Worm (Caenorhabditis elegans): Measurements from ENCODE around the gene K12H4.6.

Gene K12H4.6

DNA sequence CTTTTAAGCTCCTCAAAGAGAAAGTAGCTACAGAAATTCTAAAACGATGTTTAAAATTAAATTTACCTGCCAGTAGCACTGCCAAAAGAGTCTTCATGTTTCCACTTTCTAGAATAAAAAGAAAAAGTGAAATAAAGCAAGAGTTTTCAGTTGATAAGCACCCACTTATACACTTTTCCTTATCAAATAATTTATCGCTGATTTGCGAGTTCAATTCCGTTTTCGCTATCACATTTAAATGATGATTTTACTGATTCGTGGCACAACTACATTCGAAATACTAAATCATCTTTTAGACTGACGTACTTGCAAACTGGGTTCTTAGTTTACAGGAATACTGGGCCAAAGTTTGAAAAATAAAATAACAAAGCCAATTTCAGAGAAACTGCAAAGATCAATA lies 8.3 kb upstream of the K12H4.6 start, which contains the start of gene K12H4.7:
Gene K12H4.7 (minus strand): TSS at position 138 of the 400 bp plus-strand sequence.
- TF ChIP-seq skn-1 (tag; optimal IDR thresholded peaks at IDR 0.05) (peak; percentile 26), nhr-129 (tag; optimal IDR thresholded peaks at IDR 0.05) (no peak), blmp-1 (tag; optimal IDR thresholded peaks at IDR 0.05; ENCODE audit: insufficient read depth) (no peak), unc-62 (GFP tag; optimal IDR thresholded peaks at IDR 0.05) (no peak), ztf-11 (tag; optimal IDR thresholded peaks at IDR 0.05) (no peak), nhr-21 (tag; optimal IDR thresholded peaks at IDR 0.05) (no peak), fos-1 (tag; optimal IDR thresholded peaks at IDR 0.05) (peak; percentile 93), crh-2 (tag; optimal IDR thresholded peaks at IDR 0.05) (peak; percentile 63), dmd-4 (tag; optimal IDR thresholded peaks at IDR 0.05) (no peak), F13H6.1 (tag; optimal IDR thresholded peaks at IDR 0.05) (no peak), sma-9 (GFP tag; optimal IDR thresholded peaks at IDR 0.05) (peak; percentile 1), sma-9 (tag; optimal IDR thresholded peaks at IDR 0.05) (no peak), aly-2 (tag; optimal IDR thresholded peaks at IDR 0.05) (no peak), nhr-12 (tag; optimal IDR thresholded peaks at IDR 0.05) (no peak), lsy-2 (tag; optimal IDR thresholded peaks at IDR 0.05) (no peak)

DNA sequence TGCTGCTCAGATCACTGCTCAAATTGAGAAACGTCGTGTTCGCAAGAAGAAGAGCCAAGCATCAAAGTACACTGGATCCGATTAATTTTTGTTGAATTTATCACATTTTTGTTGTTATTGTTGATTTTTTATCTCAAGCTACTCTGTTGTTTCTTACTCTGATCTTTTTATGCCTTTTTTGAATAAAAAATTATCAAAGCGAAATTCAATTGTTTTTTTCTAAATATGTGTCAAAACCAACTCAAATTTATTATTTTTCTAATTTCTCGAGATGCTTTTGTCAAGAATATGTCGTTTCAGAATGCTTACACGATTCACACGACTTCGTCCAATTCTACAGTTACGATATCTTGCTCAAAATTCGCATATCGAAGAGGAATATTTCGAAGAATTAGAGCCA lies 4.7 kb upstream of the K12H4.6 start, which contains the start of gene K12H4.2:
Gene K12H4.2 (plus strand): TSS at position 301 of the 400 bp plus-strand sequence.
- no peak for TF ChIP-seq nhr-25 (tag; optimal IDR thresholded peaks at IDR 0.05)
- TF ChIP-seq egl-27 (tag; optimal IDR thresholded peaks at IDR 0.05), result no peak

DNA sequence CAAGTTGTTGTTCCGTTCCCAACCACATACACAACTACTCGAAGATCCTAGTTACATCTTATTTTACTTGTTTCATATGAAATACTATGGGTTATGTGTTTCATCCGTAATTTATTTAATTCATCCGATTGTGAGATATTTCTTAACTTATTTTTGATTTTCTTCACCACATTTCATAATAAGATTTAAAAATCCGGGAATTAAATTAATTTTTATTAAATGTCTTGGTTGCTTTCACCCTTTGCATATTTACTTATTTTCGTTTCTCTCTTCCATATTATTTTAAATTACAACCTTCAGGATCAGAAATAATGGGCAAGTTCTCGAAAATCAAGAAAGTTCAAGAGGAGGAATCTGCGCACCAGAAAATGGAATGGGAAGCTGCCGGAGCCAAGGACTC lies 3.1 kb upstream of the K12H4.6 start, which contains the start of gene K12H4.3:
Gene K12H4.3 (plus strand): TSS at position 301 of the 400 bp plus-strand sequence.
- TF ChIP-seq ama-1 (optimal IDR thresholded peaks at IDR 0.05) (no peak), nhr-25 (tag; optimal IDR thresholded peaks at IDR 0.05) (no peak), aly-2 (tag; optimal IDR thresholded peaks at IDR 0.05) (no peak), nhr-11 (tag; optimal IDR thresholded peaks at IDR 0.05) (no peak), peb-1 (tag; optimal IDR thresholded peaks at IDR 0.05) (no peak), Y55F3AM.14 (GFP tag; optimal IDR thresholded peaks at IDR 0.05) (no peak), ztf-11 (tag; optimal IDR thresholded peaks at IDR 0.05) (no peak), blmp-1 (tag; optimal IDR thresholded peaks at IDR 0.05; ENCODE audit: insufficient read depth) (no peak), nhr-21 (tag; optimal IDR thresholded peaks at IDR 0.05) (no peak), fos-1 (tag; optimal IDR thresholded peaks at IDR 0.05) (no peak), ZK546.5 (tag; optimal IDR thresholded peaks at IDR 0.05) (no peak), sma-3 (GFP tag; optimal IDR thresholded peaks at IDR 0.05) (no peak), nhr-237 (tag; optimal IDR thresholded peaks at IDR 0.05) (no peak), skn-1 (tag; optimal IDR thresholded peaks at IDR 0.05) (no peak), ztf-1 (GFP tag; conservative IDR thresholded peaks at IDR 0.05) (no peak)

DNA sequence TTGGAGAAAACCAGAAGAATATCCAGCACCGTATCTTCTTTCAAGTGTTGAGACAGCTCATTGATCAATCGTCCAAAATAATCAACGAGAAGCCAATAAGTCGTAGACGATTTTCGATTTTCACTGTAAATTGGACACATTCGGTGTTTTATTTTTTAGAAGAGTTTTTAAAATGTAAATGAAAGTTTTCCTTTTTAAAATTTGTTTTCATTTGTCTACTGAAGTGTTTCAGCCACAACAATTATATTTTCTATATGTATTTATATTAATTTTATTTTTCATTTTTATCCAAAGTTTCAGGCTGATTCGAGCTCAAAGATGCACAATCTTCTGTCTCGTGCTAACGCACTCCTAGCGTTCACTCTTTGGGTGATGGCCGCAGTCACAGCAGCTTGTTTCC lies 2.0 kb upstream of the K12H4.6 start, which contains the start of gene spcs-3:
Gene spcs-3 (plus strand): TSS at position 301 of the 400 bp plus-strand sequence.
- TF ChIP-seq ama-1 (optimal IDR thresholded peaks at IDR 0.05), result no peak
- no peak for TF ChIP-seq unc-62 (GFP tag; optimal IDR thresholded peaks at IDR 0.05)
- TF ChIP-seq ceh-16 (tag; optimal IDR thresholded peaks at IDR 0.05), result no peak
- no peak for TF ChIP-seq nhr-6 (tag; optimal IDR thresholded peaks at IDR 0.05)
- no peak for TF ChIP-seq mdl-1 (tag; optimal IDR thresholded peaks at IDR 0.05)
- TF ChIP-seq gmeb-1 (tag; optimal IDR thresholded peaks at IDR 0.05), result no peak
- TF ChIP-seq nhr-77 (tag; optimal IDR thresholded peaks at IDR 0.05), result no peak
- TF ChIP-seq C34F6.9 (tag; optimal IDR thresholded peaks at IDR 0.05), result no peak
- no peak for TF ChIP-seq nhr-21 (tag; optimal IDR thresholded peaks at IDR 0.05)
- no peak for TF ChIP-seq ztf-4 (tag; optimal IDR thresholded peaks at IDR 0.05)

DNA sequence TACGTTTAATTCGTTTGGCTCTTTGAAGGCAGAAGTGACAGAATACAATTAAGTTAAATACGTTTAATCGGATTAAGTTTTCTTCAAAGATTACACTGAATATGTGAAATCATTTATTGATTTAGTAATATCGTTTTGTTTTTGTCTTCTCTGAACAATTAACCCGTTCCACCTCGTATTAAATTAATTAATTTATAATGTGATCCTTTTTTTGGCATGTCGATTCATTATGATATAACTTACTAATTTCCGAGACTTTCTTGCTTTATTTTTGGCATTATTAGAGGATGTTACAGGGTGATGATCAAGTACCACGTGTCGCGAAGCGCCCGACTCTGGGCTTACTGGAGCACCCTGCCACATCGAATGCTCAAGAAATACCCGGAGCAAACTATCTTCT lies 1.5 kb upstream of the K12H4.6 start, which contains the start of gene K12H4.5:
Gene K12H4.5 (plus strand): TSS at position 301 of the 400 bp plus-strand sequence.
- TF ChIP-seq sma-3 (GFP tag; optimal IDR thresholded peaks at IDR 0.05) (no peak), mbf-1 (tag; optimal IDR thresholded peaks at IDR 0.05) (no peak), snpc-4 (tag; optimal IDR thresholded peaks at IDR 0.05) (no peak), lin-13 (GFP tag; optimal IDR thresholded peaks at IDR 0.05) (no peak), nhr-21 (tag; optimal IDR thresholded peaks at IDR 0.05) (no peak), nhr-6 (tag; optimal IDR thresholded peaks at IDR 0.05) (no peak), R02D3.7 (tag; optimal IDR thresholded peaks at IDR 0.05) (no peak), nhr-23 (tag; optimal IDR thresholded peaks at IDR 0.05) (no peak), C34F6.9 (tag; optimal IDR thresholded peaks at IDR 0.05) (no peak), alr-1 (tag; optimal IDR thresholded peaks at IDR 0.05) (no peak), peb-1 (tag; optimal IDR thresholded peaks at IDR 0.05) (no peak), skn-1 (tag; optimal IDR thresholded peaks at IDR 0.05) (no peak), F13H6.1 (tag; optimal IDR thresholded peaks at IDR 0.05) (no peak), nhr-77 (tag; optimal IDR thresholded peaks at IDR 0.05) (no peak), mdl-1 (tag; optimal IDR thresholded peaks at IDR 0.05) (no peak), nhr-10 (tag; optimal IDR thresholded peaks at IDR 0.05) (no peak), Y55F3AM.14 (GFP tag; optimal IDR thresholded peaks at IDR 0.05) (no peak), elt-3 (tag; optimal IDR thresholded peaks at IDR 0.05) (no peak), sem-4 (tag; optimal IDR thresholded peaks at IDR 0.05) (no peak), dmd-4 (tag; optimal IDR thresholded peaks at IDR 0.05) (no peak)
